ENCODE assay signal across 3 fruit fly cellular contexts in genomic region chr3L:9469079-9469478, dm6.
A peak's percentile ranks its signal among the peaks of the same experiment; 100 is the strongest.
TF ChIP-seq lines count a peak whose summit lies in the region.

No protein-coding gene starts in this region.

- TF ChIP-seq CTCF in whole organism, embryonic (GFP tag; optimal IDR thresholded peaks at IDR 0.05; lab: Kevin White, UChicago) = no peak

TF ChIP-seq in whole organism, adult, 20 proteins besides CTCF, POLR2A, EP300 and RAD21:
- peak; percentile 0 for TF ChIP-seq Clk (GFP tag; optimal IDR thresholded peaks at IDR 0.05; lab: Kevin White, UChicago)
- no peak for TF ChIP-seq CG5204 (GFP tag; optimal IDR thresholded peaks at IDR 0.05; lab: Kevin White, UChicago)
- TF ChIP-seq cic (GFP tag; optimal IDR thresholded peaks at IDR 0.05; lab: Kevin White, UChicago) = peak; percentile 26

TF ChIP-seq in whole organism, embryonic, 481 proteins besides CTCF, POLR2A, EP300 and RAD21:
- TF ChIP-seq gsb (GFP tag; IDR thresholded peaks at IDR 0.05; lab: Robert Waterston, UW) (no peak), Deaf1 (tag; optimal IDR thresholded peaks at IDR 0.05; lab: Kevin White, UChicago) (peak; percentile 19), Doc2 (GFP tag; IDR thresholded peaks at IDR 0.05; lab: Robert Waterston, UW) (no peak), chinmo (GFP tag; IDR thresholded peaks at IDR 0.05; lab: Robert Waterston, UW; ENCODE audit: partially characterized antibody) (0 out of 4 replicates have a peak, but pooled peaks have one; percentile 38), CG13894 (tag; optimal IDR thresholded peaks at IDR 0.05; lab: Kevin White, UChicago) (peak; percentile 19), cg (GFP tag; optimal IDR thresholded peaks at IDR 0.05; lab: Kevin White, UChicago) (peak; percentile 59), abd-A (tag; optimal IDR thresholded peaks at IDR 0.05; lab: Kevin White, UChicago) (peak; percentile 83), Kr (GFP tag; optimal IDR thresholded peaks at IDR 0.05; lab: Kevin White, UChicago) (peak; percentile 32)
TF ChIP-seq in whole organism, embryonic: peak in this region for 6.

TF ChIP-seq in whole organism, prepupa, 60 proteins besides CTCF, POLR2A, EP300 and RAD21:
- no peak for TF ChIP-seq CG11902 (GFP tag; optimal IDR thresholded peaks at IDR 0.05; lab: Kevin White, UChicago)
- TF ChIP-seq Eip78C (GFP tag; lab: Kevin White, UChicago) = peak; percentile 19
- no peak for TF ChIP-seq CG16779 (tag; optimal IDR thresholded peaks at IDR 0.05; lab: Kevin White, UChicago)
